Worm (Caenorhabditis elegans) whole organism, L1 larva: ENCODE results near the gene F42G10.1.
A peak's percentile ranks its signal among the peaks of the same experiment; 100 is the strongest.

ENCODE experiments used
- C04F5.9 ChIP-seq: sonication (generic microtip); optimal IDR thresholded peaks from 2 replicates; lab custom pipeline; 2016; ENCODE audit warnings: missing genetic modification characterization, missing compliant biosample characterization
- F16B12.6 ChIP-seq: fragments of 150-350 bp; optimal IDR thresholded peaks from 2 replicates; lab custom pipeline; 2014; ENCODE audit warnings: missing biosample characterization, missing genetic modification characterization
- alr-1 ChIP-seq: fragments of 200-800 bp; sonication (Bioruptor generic); optimal IDR thresholded peaks from 2 replicates; lab custom pipeline; 2018; ENCODE audit warnings: borderline replicate concordance, mild to moderate bottlenecking, missing genetic modification characterization, missing compliant biosample characterization
- aly-2 ChIP-seq: fragments of 150-350 bp; optimal IDR thresholded peaks from 2 replicates; lab custom pipeline; 2014; ENCODE audit warnings: missing biosample characterization, missing genetic modification characterization
- ama-1 ChIP-seq: fragments of 150-350 bp; optimal IDR thresholded peaks from 2 replicates; lab custom pipeline; 2014
- ceh-8 ChIP-seq: fragments of 200-800 bp; sonication (Bioruptor generic); optimal IDR thresholded peaks from 2 replicates; lab custom pipeline; 2018; ENCODE audit warnings: mild to moderate bottlenecking, missing genetic modification characterization, moderate library complexity, missing compliant biosample characterization
- ceh-82 ChIP-seq, 3 experiments: fragments of 150-350 bp in 1 of 3; sonication (generic microtip) in 2 of 3; optimal IDR thresholded peaks; 2 replicates each; lab custom pipeline; 2014 to 2017; ENCODE audit warnings: missing biosample characterization in 3 of 3, missing genetic modification characterization in 3 of 3
- ces-1 ChIP-seq: fragments of 150-350 bp; optimal IDR thresholded peaks from 2 replicates; lab custom pipeline; 2014; ENCODE audit warnings: missing biosample characterization, missing genetic modification reagents, missing genetic modification characterization
- dpl-1 ChIP-seq, 3 experiments: fragments of 150-350 bp in 2 of 3; sonication (generic microtip) in 1 of 3; optimal IDR thresholded peaks; 2 replicates each; lab custom pipeline; 2014 to 2017; ENCODE audit warnings: missing biosample characterization in 3 of 3, missing genetic modification characterization in 3 of 3, missing genetic modification reagents in 3 of 3
- dsc-1 ChIP-seq: sonication (generic microtip); optimal IDR thresholded peaks from 2 replicates; lab custom pipeline; 2016; ENCODE audit warnings: mild to moderate bottlenecking, missing genetic modification characterization, missing compliant biosample characterization
- efl-1 ChIP-seq, 4 experiments: fragments of 150-350 bp; optimal IDR thresholded peaks in 3 of 4; peaks in 1 of 4; 1 replicate in 1 of 4; 2 replicates in 3 of 4; lab custom pipeline; 2014; ENCODE audit warnings: missing biosample characterization in 2 of 4, missing genetic modification characterization in 2 of 4, missing genetic modification reagents in 2 of 4
- egl-13 ChIP-seq: sonication (generic microtip); optimal IDR thresholded peaks from 2 replicates; lab custom pipeline; 2016; ENCODE audit warnings: missing genotype, missing genetic modification reagents, missing genetic modification characterization, missing compliant biosample characterization
- egl-27 ChIP-seq, 2 experiments: fragments of 150-350 bp in 1 of 2; sonication (generic microtip); optimal IDR thresholded peaks; 3 replicates each; lab custom pipeline; 2017 to 2018; ENCODE audit warnings: missing biosample characterization in 2 of 2, missing genetic modification characterization in 2 of 2, missing genetic modification reagents in 2 of 2
- ets-5 ChIP-seq: fragments of 200-800 bp; sonication (Bioruptor generic); IDR thresholded peaks from 2 replicates; pipeline ENCODE4 v1.3.6; 2022; ENCODE audit warnings: missing genetic modification characterization, missing compliant biosample characterization
- fkh-10 ChIP-seq: sonication (generic microtip); optimal IDR thresholded peaks from 2 replicates; lab custom pipeline; 2017; ENCODE audit warnings: missing biosample characterization, missing genetic modification reagents, missing genetic modification characterization
- fkh-4 ChIP-seq: sonication (generic microtip); optimal IDR thresholded peaks from 2 replicates; lab custom pipeline; 2016; ENCODE audit warnings: missing compliant biosample characterization, missing genetic modification characterization, borderline replicate concordance
- fkh-8 ChIP-seq: sonication (generic microtip); optimal IDR thresholded peaks from 2 replicates; lab custom pipeline; 2016; ENCODE audit warnings: mild to moderate bottlenecking, missing genetic modification characterization, missing compliant biosample characterization
- grh-1 ChIP-seq: fragments of 200-800 bp; sonication (Bioruptor generic); IDR thresholded peaks from 2 replicates; pipeline ENCODE4 v1.3.6; 2022; ENCODE audit warnings: missing genetic modification reagents, missing genetic modification characterization, missing compliant biosample characterization
- hlh-17 ChIP-seq: fragments of 200-800 bp; sonication (Bioruptor generic); optimal IDR thresholded peaks from 2 replicates; lab custom pipeline; 2018; ENCODE audit warnings: missing genetic modification characterization, mild to moderate bottlenecking, missing compliant biosample characterization, moderate library complexity, borderline replicate concordance
- hlh-4 ChIP-seq: sonication (generic microtip); optimal IDR thresholded peaks from 2 replicates; lab custom pipeline; 2016; ENCODE audit warnings: mild to moderate bottlenecking, missing genetic modification characterization, missing compliant biosample characterization
- irx-1 ChIP-seq: sonication (generic microtip); optimal IDR thresholded peaks from 2 replicates; lab custom pipeline; 2016; ENCODE audit warnings: missing genetic modification characterization, missing compliant biosample characterization
- isw-1 ChIP-seq: fragments of 200-800 bp; sonication (Bioruptor generic); IDR thresholded peaks from 2 replicates; pipeline ENCODE4 v1.3.6; 2022; ENCODE audit warnings: missing genetic modification characterization, missing compliant biosample characterization
- jun-1 ChIP-seq: fragments of 150-350 bp; optimal IDR thresholded peaks from 2 replicates; lab custom pipeline; 2014; ENCODE audit warnings: missing biosample characterization, missing genetic modification reagents, missing genetic modification characterization
- lin-14 ChIP-seq: fragments of 200-800 bp; sonication (Bioruptor generic); optimal IDR thresholded peaks from 2 replicates; lab custom pipeline; 2018; ENCODE audit warnings: mild to moderate bottlenecking, missing genetic modification characterization, moderate library complexity, missing compliant biosample characterization
- lin-15B ChIP-seq: fragments of 150-350 bp; sonication (generic microtip); optimal IDR thresholded peaks from 3 replicates; lab custom pipeline; 2014; ENCODE audit warnings: missing biosample characterization, missing genetic modification characterization
- lin-39 ChIP-seq: fragments of 150-350 bp; optimal IDR thresholded peaks from 2 replicates; lab custom pipeline; 2014; ENCODE audit warnings: missing biosample characterization, missing genetic modification reagents, missing genetic modification characterization
- lir-3 ChIP-seq: sonication (generic microtip); optimal IDR thresholded peaks from 2 replicates; lab custom pipeline; 2016; ENCODE audit warnings: mild to moderate bottlenecking, missing genetic modification characterization, moderate library complexity, missing compliant biosample characterization; ENCODE audit not compliant: poor library complexity
- mdl-1 ChIP-seq, 2 experiments: fragments of 150-350 bp; optimal IDR thresholded peaks; 2 replicates each; lab custom pipeline; 2014 to 2017; ENCODE audit warnings: missing biosample characterization in 2 of 2, missing genetic modification characterization in 2 of 2, inconsistent platforms in 1 of 2
- mef-2 ChIP-seq: fragments of 150-350 bp; optimal IDR thresholded peaks from 2 replicates; lab custom pipeline; 2014; ENCODE audit warnings: missing biosample characterization, missing genetic modification characterization
- mep-1 ChIP-seq: fragments of 150-350 bp; optimal IDR thresholded peaks from 2 replicates; lab custom pipeline; 2014; ENCODE audit warnings: missing biosample characterization, missing genetic modification characterization
- nhr-12 ChIP-seq: sonication (generic microtip); optimal IDR thresholded peaks from 2 replicates; lab custom pipeline; 2017; ENCODE audit warnings: missing biosample characterization, missing genetic modification characterization
- nhr-19 ChIP-seq: fragments of 200-800 bp; sonication (Bioruptor generic); conservative IDR thresholded peaks from 2 replicates; pipeline ENCODE4 v1.3.6; 2022; ENCODE audit warnings: missing genetic modification characterization, missing compliant biosample characterization
- nhr-20 ChIP-seq: sonication (generic microtip); optimal IDR thresholded peaks from 2 replicates; lab custom pipeline; 2016; ENCODE audit warnings: mild to moderate bottlenecking, missing genetic modification characterization, missing compliant biosample characterization
- nhr-71 ChIP-seq: sonication (generic microtip); optimal IDR thresholded peaks from 2 replicates; lab custom pipeline; 2016; ENCODE audit warnings: mild to moderate bottlenecking, missing genetic modification characterization, moderate library complexity, missing compliant biosample characterization
- nhr-76 ChIP-seq: sonication (generic microtip); optimal IDR thresholded peaks from 2 replicates; lab custom pipeline; 2017; ENCODE audit warnings: missing biosample characterization, missing genetic modification characterization
- nhr-77 ChIP-seq: fragments of 150-350 bp; optimal IDR thresholded peaks from 2 replicates; lab custom pipeline; 2014; ENCODE audit warnings: missing biosample characterization, missing genetic modification characterization
- nhr-84 ChIP-seq: sonication (generic microtip); optimal IDR thresholded peaks from 2 replicates; lab custom pipeline; 2017; ENCODE audit warnings: missing biosample characterization, missing genetic modification characterization
- nhr-90 ChIP-seq: sonication (generic microtip); optimal IDR thresholded peaks from 2 replicates; lab custom pipeline; 2016; ENCODE audit warnings: mild to moderate bottlenecking, missing genetic modification characterization, missing compliant biosample characterization; ENCODE audit not compliant: poor library complexity
- pax-3 ChIP-seq: fragments of 200-800 bp; sonication (Bioruptor generic); optimal IDR thresholded peaks from 2 replicates; lab custom pipeline; 2018; ENCODE audit warnings: mild to moderate bottlenecking, missing genetic modification characterization, moderate library complexity, missing compliant biosample characterization
- pqm-1 ChIP-seq: sonication (generic microtip); optimal IDR thresholded peaks from 3 replicates; lab custom pipeline; 2017; ENCODE audit warnings: missing biosample characterization, missing genetic modification characterization
- sox-4 ChIP-seq: sonication (generic microtip); optimal IDR thresholded peaks from 2 replicates; lab custom pipeline; 2016; ENCODE audit warnings: missing genetic modification characterization, missing compliant biosample characterization
- sup-37 ChIP-seq: fragments of 200-800 bp; sonication (Bioruptor generic); optimal IDR thresholded peaks from 2 replicates; lab custom pipeline; 2018; ENCODE audit warnings: mild to moderate bottlenecking, missing genetic modification characterization, missing compliant biosample characterization
- tbx-2 ChIP-seq: sonication (generic microtip); optimal IDR thresholded peaks from 2 replicates; lab custom pipeline; 2016; ENCODE audit warnings: missing genetic modification characterization, missing compliant biosample characterization
- tlp-1 ChIP-seq: fragments of 150-350 bp; optimal IDR thresholded peaks from 2 replicates; lab custom pipeline; 2014; ENCODE audit warnings: missing biosample characterization, missing genetic modification characterization
- unc-130 ChIP-seq: fragments of 150-350 bp; optimal IDR thresholded peaks from 2 replicates; lab custom pipeline; 2017; ENCODE audit warnings: missing biosample characterization, missing genetic modification characterization, inconsistent platforms
- unc-62 ChIP-seq: fragments of 150-350 bp; optimal IDR thresholded peaks from 2 replicates; lab custom pipeline; 2014; ENCODE audit warnings: missing biosample characterization, missing genetic modification reagents, missing genetic modification characterization
- xbp-1 ChIP-seq: sonication (generic microtip); optimal IDR thresholded peaks from 2 replicates; lab custom pipeline; 2016; ENCODE audit warnings: missing genetic modification characterization, missing compliant biosample characterization
- zag-1 ChIP-seq: fragments of 150-350 bp; optimal IDR thresholded peaks from 2 replicates; lab custom pipeline; 2014; ENCODE audit warnings: missing biosample characterization, missing genetic modification characterization
- zip-4 ChIP-seq: fragments of 200-800 bp; sonication (Bioruptor generic); optimal IDR thresholded peaks from 2 replicates; lab custom pipeline; 2018; ENCODE audit warnings: mild to moderate bottlenecking, missing genetic modification characterization, moderate library complexity, missing compliant biosample characterization
- ztf-11 ChIP-seq, 2 experiments: sonication (generic microtip); optimal IDR thresholded peaks; 2 replicates each; lab custom pipeline; 2016 to 2017; ENCODE audit warnings: missing genetic modification characterization in 2 of 2, missing biosample characterization in 1 of 2, missing compliant biosample characterization in 1 of 2
- ztf-4 ChIP-seq: fragments of 150-350 bp; optimal IDR thresholded peaks from 2 replicates; lab custom pipeline; 2014; ENCODE audit warnings: missing biosample characterization, missing genetic modification characterization

F42G10.1 gene

ce11 chrX:9999599-10000201 lies 22.3 kb downstream of the F42G10.1 start (continued):
- peak in 1 of 2 experiments; percentile 24 for TF ChIP-seq ztf-11 (tag; optimal IDR thresholded peaks at IDR 0.05; lab: Kevin White, UChicago)
- TF ChIP-seq sup-37 (GFP tag; lab: Kevin White, UChicago): peak; percentile 4
- TF ChIP-seq fkh-10: peak; percentile 56
- peak; percentile 98 for TF ChIP-seq lin-14 (GFP tag; lab: Kevin White, UChicago)
- no peak for TF ChIP-seq ets-5
- TF ChIP-seq lir-3 (tag; lab: Kevin White, UChicago): peak; percentile 20
- TF ChIP-seq nhr-20 (tag; lab: Kevin White, UChicago): peak; percentile 77
- no peak for TF ChIP-seq zip-4 (GFP tag; lab: Kevin White, UChicago)
- TF ChIP-seq unc-130 (tag; lab: Kevin White, UChicago): no peak
- peak; percentile 74 for TF ChIP-seq dsc-1
- TF ChIP-seq aly-2 (tag; lab: Kevin White, UChicago): no peak
- TF ChIP-seq hlh-4 (tag; lab: Kevin White, UChicago): no peak
- no peak for TF ChIP-seq tlp-1
- peak in 1 of 2 experiments; percentile 76 for TF ChIP-seq mdl-1 (tag; optimal IDR thresholded peaks at IDR 0.05; lab: Kevin White, UChicago)
- TF ChIP-seq isw-1 (GFP tag; lab: Robert Waterston, UW): peak; percentile 53; the same call in 1 of the 2 replicates
- peak; percentile 70 for TF ChIP-seq nhr-19
- peak; percentile 45 to 50 for TF ChIP-seq efl-1 (optimal IDR thresholded peaks at IDR 0.05; lab: Kevin White, UChicago)
- peak; percentile 9 to 94 for TF ChIP-seq efl-1 (GFP tag; optimal IDR thresholded peaks at IDR 0.05 in 1 of 2; lab: Kevin White, UChicago)
- no peak for TF ChIP-seq ama-1 (lab: Kevin White, UChicago)
- peak; percentile 67 for TF ChIP-seq ztf-4
- no peak for TF ChIP-seq nhr-12 (tag; lab: Kevin White, UChicago)
- peak; percentile 70 for TF ChIP-seq mep-1 (tag; lab: Kevin White, UChicago)
- TF ChIP-seq pax-3 (tag; lab: Kevin White, UChicago): peak; percentile 72
- TF ChIP-seq nhr-90 (tag; lab: Kevin White, UChicago): peak; percentile 38
- no peak for TF ChIP-seq F16B12.6 (tag; lab: Kevin White, UChicago)
- TF ChIP-seq nhr-76 (tag; lab: Kevin White, UChicago): no peak
- TF ChIP-seq nhr-84 (tag; lab: Kevin White, UChicago): no peak
- TF ChIP-seq ceh-8 (GFP tag; lab: Kevin White, UChicago): peak; percentile 95
- TF ChIP-seq hlh-17: no peak
- TF ChIP-seq egl-13 (tag; lab: Kevin White, UChicago): peak; percentile 54
- TF ChIP-seq jun-1 (tag; lab: Kevin White, UChicago): no peak
- peak in 2 of 3 experiments; percentile 21 to 25 for TF ChIP-seq dpl-1 (GFP tag; optimal IDR thresholded peaks at IDR 0.05; lab: Kevin White, UChicago)
- TF ChIP-seq grh-1 (GFP tag; lab: Robert Waterston, UW): peak; percentile 58
- TF ChIP-seq xbp-1: peak; percentile 71
- TF ChIP-seq ceh-82 (tag; optimal IDR thresholded peaks at IDR 0.05; lab: Kevin White, UChicago): peak; percentile 27 to 75 (median 36)
- peak; percentile 57 for TF ChIP-seq fkh-4 (tag; lab: Kevin White, UChicago)
- no peak for TF ChIP-seq mef-2 (tag; lab: Kevin White, UChicago)
- no peak for TF ChIP-seq nhr-77 (tag; lab: Kevin White, UChicago)
- no peak for TF ChIP-seq alr-1 (tag; lab: Kevin White, UChicago)
- no peak for TF ChIP-seq sox-4 (tag; lab: Kevin White, UChicago)
- no peak for TF ChIP-seq lin-15B (tag; lab: Kevin White, UChicago)
- TF ChIP-seq fkh-8 (tag; lab: Kevin White, UChicago): peak; percentile 88
- TF ChIP-seq C04F5.9 (tag; lab: Kevin White, UChicago): no peak
- peak in 1 of 2 experiments; percentile 28 for TF ChIP-seq egl-27 (tag; optimal IDR thresholded peaks at IDR 0.05; lab: Kevin White, UChicago)
- no peak for TF ChIP-seq unc-62 (GFP tag; lab: Kevin White, UChicago)
- TF ChIP-seq irx-1: peak; percentile 77
- TF ChIP-seq nhr-71: peak; percentile 86
- TF ChIP-seq tbx-2: peak; percentile 68
- TF ChIP-seq lin-39 (tag; lab: Kevin White, UChicago): no peak
- no peak for TF ChIP-seq ces-1 (GFP tag; lab: Kevin White, UChicago)
- TF ChIP-seq pqm-1 (tag; lab: Kevin White, UChicago): no peak
- no peak for TF ChIP-seq zag-1
